Worm (Caenorhabditis elegans): ENCODE measurements around the gene srh-274.

The srh-274 gene

DNA sequence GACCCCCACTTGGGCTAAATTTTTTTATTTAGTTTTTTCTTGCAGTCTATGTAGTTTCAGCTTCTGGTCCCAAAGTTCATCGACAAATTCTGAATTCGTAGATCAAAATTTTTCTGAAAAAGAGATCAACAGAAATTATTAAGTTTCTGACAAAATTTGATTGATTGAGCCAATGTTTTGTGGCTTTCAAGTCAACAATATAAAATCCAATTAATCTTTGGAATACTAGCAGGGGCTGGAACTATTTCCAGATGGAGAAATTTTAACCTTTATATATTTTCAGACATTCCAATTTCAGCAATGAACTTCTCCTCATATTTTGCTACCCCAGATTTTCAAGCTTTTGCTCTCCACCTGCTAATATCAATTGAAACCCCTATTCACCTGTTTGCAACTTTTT is at the start of gene srh-274:
Gene srh-274 (plus strand): TSS at position 301 of the 400 bp plus-strand sequence.
- TF ChIP-seq lin-35 (GFP tag; optimal IDR thresholded peaks at IDR 0.05) (no peak), nhr-76 (tag; optimal IDR thresholded peaks at IDR 0.05) (no peak), irx-1 (tag; optimal IDR thresholded peaks at IDR 0.05) (no peak), efl-1 (optimal IDR thresholded peaks at IDR 0.05) (no peak), efl-1 (GFP tag; optimal IDR thresholded peaks at IDR 0.05 in 1 of 2) (no peak), nhr-85 (tag) (no peak), unc-86 (tag; optimal IDR thresholded peaks at IDR 0.05) (no peak)

- no peak for TF ChIP-seq nhr-19 (GFP tag; conservative IDR thresholded peaks at IDR 0.05)
- no peak for TF ChIP-seq dpl-1 (GFP tag; optimal IDR thresholded peaks at IDR 0.05)
- TF ChIP-seq ceh-82 (tag; optimal IDR thresholded peaks at IDR 0.05), result no peak
- TF ChIP-seq pax-3 (tag; optimal IDR thresholded peaks at IDR 0.05), result no peak
- TF ChIP-seq irx-1 (tag; optimal IDR thresholded peaks at IDR 0.05), result no peak
- TF ChIP-seq lin-14 (GFP tag; optimal IDR thresholded peaks at IDR 0.05), result no peak
- no peak for TF ChIP-seq Y116A8C.19 (tag; optimal IDR thresholded peaks at IDR 0.05; ENCODE audit: borderline replicate concordance)
- TF ChIP-seq grh-1 (GFP tag; IDR thresholded peaks at IDR 0.05), result no peak
- TF ChIP-seq pag-3 (tag; optimal IDR thresholded peaks at IDR 0.05; ENCODE audit: borderline replicate concordance, insufficient read depth), result no peak
- no peak for TF ChIP-seq nhr-90 (tag; optimal IDR thresholded peaks at IDR 0.05; ENCODE audit: poor library complexity)
Measured at ce11 chrII:937265-937664, 45.7 kb upstream of the srh-274 start.

ce11 chrII:938549-938948 is 44.4 kb upstream of the srh-274 start, which contains the start of gene R07C3.3:
R07C3.3 (plus strand) TSS chrII:938849.
- TF ChIP-seq ets-5 (GFP tag; IDR thresholded peaks at IDR 0.05) (no peak), alr-1 (tag; optimal IDR thresholded peaks at IDR 0.05; ENCODE audit: borderline replicate concordance) (no peak), ceh-8 (GFP tag; optimal IDR thresholded peaks at IDR 0.05) (no peak)

ce11 chrII:940779-941178 is 42.2 kb upstream of the srh-274 start, which contains the start of gene fbxc-36:
fbxc-36 (plus strand) TSS chrII:940983.
- TF ChIP-seq nhr-28 (tag; optimal IDR thresholded peaks at IDR 0.05), result no peak
- no peak for TF ChIP-seq nhr-71 (tag; optimal IDR thresholded peaks at IDR 0.05)
- no peak for TF ChIP-seq elt-2 (tag; optimal IDR thresholded peaks at IDR 0.05)
- no peak for TF ChIP-seq nhr-20 (tag; optimal IDR thresholded peaks at IDR 0.05)
- TF ChIP-seq C34B4.2 (tag; optimal IDR thresholded peaks at IDR 0.05), result no peak
- TF ChIP-seq lin-14 (GFP tag; optimal IDR thresholded peaks at IDR 0.05), result no peak
- no peak for TF ChIP-seq ceh-82 (tag; optimal IDR thresholded peaks at IDR 0.05)
- no peak for TF ChIP-seq nhr-47 (tag; optimal IDR thresholded peaks at IDR 0.05)
- no peak for TF ChIP-seq lsy-2 (tag; optimal IDR thresholded peaks at IDR 0.05)
- peak in 1 of 2 experiments; percentile 42 for TF ChIP-seq lin-35 (GFP tag; optimal IDR thresholded peaks at IDR 0.05)
- no peak for TF ChIP-seq efl-1 (optimal IDR thresholded peaks at IDR 0.05)
- TF ChIP-seq efl-1 (GFP tag; optimal IDR thresholded peaks at IDR 0.05 in 1 of 2), result peak in 1 of 2 experiments; percentile 86
- peak; percentile 67 for TF ChIP-seq nhr-85 (tag)
- no peak for TF ChIP-seq zip-4 (GFP tag; optimal IDR thresholded peaks at IDR 0.05)
- no peak for TF ChIP-seq mab-9 (GFP tag; IDR thresholded peaks at IDR 0.05)
- no peak for TF ChIP-seq Y116A8C.19 (tag; optimal IDR thresholded peaks at IDR 0.05; ENCODE audit: borderline replicate concordance)
- TF ChIP-seq mdl-1 (tag; optimal IDR thresholded peaks at IDR 0.05), result peak in 1 of 2 experiments; percentile 5

ce11 chrII:943773-944172 is 39.2 kb upstream of the srh-274 start, which contains the start of gene clec-43:
clec-43 (plus strand) TSS chrII:944066.
- peak in 1 of 2 experiments; percentile 20 for TF ChIP-seq lin-35 (GFP tag; optimal IDR thresholded peaks at IDR 0.05)
- TF ChIP-seq elt-2 (tag; optimal IDR thresholded peaks at IDR 0.05), result peak; percentile 94
- TF ChIP-seq efl-1 (optimal IDR thresholded peaks at IDR 0.05), result no peak
- no peak for TF ChIP-seq efl-1 (GFP tag; optimal IDR thresholded peaks at IDR 0.05 in 1 of 2)
- peak; percentile 15 for TF ChIP-seq pqm-1 (tag; optimal IDR thresholded peaks at IDR 0.05)

DNA sequence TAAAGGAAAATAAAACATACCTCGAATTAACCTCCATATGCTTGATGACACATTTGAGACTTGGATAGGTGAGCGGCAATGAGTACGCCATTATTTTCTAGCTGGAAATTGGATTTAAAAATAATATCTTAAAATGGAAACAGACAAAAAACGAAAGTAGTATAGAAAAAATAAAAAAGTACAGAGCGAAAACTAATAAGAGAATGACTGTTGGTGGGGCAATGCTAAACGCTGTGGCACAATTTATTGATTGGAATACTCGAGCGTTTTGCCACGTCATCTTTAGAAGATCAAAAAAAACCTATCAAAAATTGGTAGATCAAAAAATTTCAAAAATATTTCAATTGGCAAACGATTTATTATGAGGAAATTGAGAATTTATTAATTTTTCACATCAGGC is 34.9 kb upstream of the srh-274 start, which contains the start of gene fbxc-32:
Gene fbxc-32 (minus strand): TSS at position 101 of the 400 bp plus-strand sequence.
- no peak for TF ChIP-seq irx-1 (tag; optimal IDR thresholded peaks at IDR 0.05)
- TF ChIP-seq ztf-11 (tag; optimal IDR thresholded peaks at IDR 0.05), result no peak
- no peak for TF ChIP-seq nhr-85 (tag)
